Worm (Caenorhabditis elegans) whole organism, L3 larva: Measurements from ENCODE around the gene F09B12.3.

Experiments used
- R02D3.7 ChIP-seq: fragments of 150-350 bp; optimal IDR thresholded peaks from 2 replicates; lab custom pipeline; 2014; ENCODE audit warnings: missing biosample characterization, missing genetic modification characterization
- aly-2 ChIP-seq: fragments of 150-350 bp; optimal IDR thresholded peaks from 2 replicates; lab custom pipeline; 2014; ENCODE audit warnings: missing biosample characterization, missing genetic modification characterization
- ceh-9 ChIP-seq: sonication (generic microtip); optimal IDR thresholded peaks from 2 replicates; lab custom pipeline; 2018; ENCODE audit warnings: missing biosample characterization, missing genetic modification characterization
- egl-5 ChIP-seq: fragments of 150-350 bp; optimal IDR thresholded peaks from 2 replicates; lab custom pipeline; 2017; ENCODE audit warnings: missing biosample characterization, missing genetic modification reagents, missing genetic modification characterization, inconsistent platforms
- elt-2 ChIP-seq: sonication (generic microtip); optimal IDR thresholded peaks from 2 replicates; lab custom pipeline; 2016; ENCODE audit warnings: missing genetic modification reagents, mild to moderate bottlenecking, missing genetic modification characterization, missing compliant biosample characterization
- eor-1 ChIP-seq, 2 experiments: fragments of 150-350 bp; optimal IDR thresholded peaks; 2 replicates each; lab custom pipeline; 2014 to 2018; ENCODE audit warnings: missing biosample characterization in 2 of 2, missing genetic modification characterization in 2 of 2
- hmg-11 ChIP-seq: sonication (generic microtip); optimal IDR thresholded peaks from 2 replicates; lab custom pipeline; 2016; ENCODE audit warnings: missing genetic modification characterization, missing compliant biosample characterization
- lin-15B ChIP-seq: fragments of 150-350 bp; optimal IDR thresholded peaks from 2 replicates; lab custom pipeline; 2014; ENCODE audit warnings: missing biosample characterization, missing genetic modification characterization
- nfya-1 ChIP-seq: sonication (generic microtip); optimal IDR thresholded peaks from 2 replicates; lab custom pipeline; 2017; ENCODE audit warnings: missing genetic modification characterization, mild to moderate bottlenecking, missing compliant biosample characterization, antibody characterized with exemption, moderate library complexity; ENCODE audit not compliant: insufficient read depth
- nhr-237 ChIP-seq: fragments of 150-350 bp; optimal IDR thresholded peaks from 2 replicates; lab custom pipeline; 2014; ENCODE audit warnings: missing biosample characterization, missing genetic modification characterization
- nhr-43 ChIP-seq: sonication (generic microtip); optimal IDR thresholded peaks from 2 replicates; lab custom pipeline; 2016; ENCODE audit warnings: mild to moderate bottlenecking, missing genetic modification characterization, missing compliant biosample characterization; ENCODE audit not compliant: poor library complexity, severe bottlenecking
- pha-4 ChIP-seq: fragments of 150-350 bp; optimal IDR thresholded peaks from 2 replicates; lab custom pipeline; 2014; ENCODE audit warnings: missing biosample characterization, missing genetic modification reagents, missing genetic modification characterization
- sea-2 ChIP-seq: fragments of 150-350 bp; sonication (generic microtip); optimal IDR thresholded peaks from 4 replicates; lab custom pipeline; 2014; ENCODE audit warnings: missing biosample characterization, missing genetic modification reagents, missing genetic modification characterization
- unc-62 ChIP-seq: fragments of 150-350 bp; sonication (generic microtip); optimal IDR thresholded peaks from 4 replicates; lab custom pipeline; 2014; ENCODE audit warnings: missing biosample characterization, missing genetic modification reagents, missing genetic modification characterization
- ztf-4 ChIP-seq: fragments of 150-350 bp; optimal IDR thresholded peaks from 2 replicates; lab custom pipeline; 2014; ENCODE audit warnings: missing biosample characterization, missing genetic modification characterization

The F09B12.3 gene

DNA sequence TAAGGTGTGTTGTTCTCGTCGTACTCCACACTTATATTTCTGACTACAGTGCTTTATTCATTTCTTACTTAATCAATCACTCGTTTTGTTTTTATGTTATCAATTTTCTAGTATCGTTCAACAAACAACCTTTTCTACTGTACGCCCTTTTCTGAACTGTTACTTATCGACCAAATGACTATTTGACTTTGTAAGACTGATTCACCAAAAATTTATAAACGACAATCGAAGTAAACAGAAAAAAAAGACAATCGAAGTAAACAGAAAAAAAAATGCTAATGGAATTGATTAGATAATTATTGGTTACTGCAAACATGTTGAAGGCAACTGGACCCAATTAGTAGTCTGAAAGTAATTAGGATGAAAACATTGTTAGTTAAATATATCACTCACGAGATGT, 47.7 kb downstream of the F09B12.3 start:
- TF ChIP-seq unc-62 (GFP tag; lab: Kevin White, UChicago) = no peak
- peak; percentile 58 for TF ChIP-seq pha-4
- TF ChIP-seq elt-2 = peak; percentile 4

- no peak for TF ChIP-seq nhr-43 (tag; lab: Kevin White, UChicago)
Observed at ce11 chrX:15047541-15047940, 50.2 kb downstream of the F09B12.3 start.

DNA sequence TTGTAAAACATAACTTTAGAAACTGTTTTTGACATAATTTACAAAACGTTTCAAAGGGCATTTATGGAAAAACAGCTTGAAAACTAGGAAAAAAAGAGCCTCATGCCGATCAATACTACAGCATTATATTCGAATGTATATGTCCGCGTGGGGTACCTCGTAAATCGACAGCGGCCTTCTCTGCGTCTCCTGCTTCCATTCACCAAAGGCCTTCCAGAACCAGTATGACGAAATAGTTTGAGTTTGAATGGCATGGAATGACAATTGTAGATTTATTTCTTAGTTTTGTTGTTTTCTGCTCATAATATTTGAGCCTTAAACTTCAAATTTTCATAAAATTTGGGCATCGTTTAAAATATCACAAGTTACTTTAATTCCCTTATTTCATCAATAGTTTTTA, 52.4 kb downstream of the F09B12.3 start:
- TF ChIP-seq lin-15B (tag; lab: Kevin White, UChicago) (no peak), ztf-4 (tag; lab: Kevin White, UChicago) (no peak), hmg-11 (peak; percentile 30), eor-1 (tag; optimal IDR thresholded peaks at IDR 0.05; lab: Kevin White, UChicago) (no peak), nhr-237 (tag; lab: Kevin White, UChicago) (no peak), aly-2 (tag; lab: Kevin White, UChicago) (no peak), ceh-9 (tag; lab: Kevin White, UChicago) (no peak), sea-2 (GFP tag; lab: Kevin White, UChicago) (no peak), R02D3.7 (tag; lab: Kevin White, UChicago) (peak; percentile 52), egl-5 (tag; lab: Kevin White, UChicago) (peak; percentile 34), nfya-1 (tag; lab: Kevin White, UChicago) (peak; percentile 46)
- TF ChIP-seq, all 47 proteins: peak for 4
